Fruit fly (Drosophila melanogaster) whole organism: Measurements from ENCODE around the gene PolrMT.
A peak's percentile ranks its signal among the peaks of the same experiment; 100 is the strongest.

Source experiments
- CG8478 ChIP-seq: fragments of >200 bp; optimal IDR thresholded peaks from 2 replicates; lab custom pipeline; 2018; ENCODE audit warnings: inconsistent platforms
- Dll ChIP-seq: fragments of >200 bp; optimal IDR thresholded peaks from 2 replicates; lab custom pipeline; 2017
- EcR ChIP-seq, 2 experiments: fragments of >200 bp; optimal IDR thresholded peaks; 2 replicates each; lab custom pipeline; 2017; ENCODE audit warnings: missing biosample characterization in 2 of 2, missing genetic modification characterization in 2 of 2, missing genetic modification reagents in 2 of 2
- pan ChIP-seq: fragments of >200 bp; optimal IDR thresholded peaks from 2 replicates; lab custom pipeline; 2017
- psq ChIP-seq: fragments of >200 bp; optimal IDR thresholded peaks from 2 replicates; lab custom pipeline; 2017
- usp ChIP-seq: fragments of >200 bp; optimal IDR thresholded peaks from 2 replicates; lab custom pipeline; 2017; ENCODE audit warnings: missing biosample characterization, missing genetic modification characterization, mixed read lengths

The PolrMT gene

dm6 chr2L:1108029-1108688, at the start of gene PolrMT, which contains the start of gene CG14339:
Gene PolrMT, minus strand, starts transcription at chr2L:1108373.
Gene CG14339, plus strand, starts transcription at chr2L:1108540.
- TF ChIP-seq Dll (lab: Kevin White, UChicago) (peak; percentile 0), pan (lab: Kevin White, UChicago) (no peak), usp (GFP tag; lab: Kevin White, UChicago) (no peak), psq (lab: Kevin White, UChicago) (no peak), CG8478 (no peak)

DNA sequence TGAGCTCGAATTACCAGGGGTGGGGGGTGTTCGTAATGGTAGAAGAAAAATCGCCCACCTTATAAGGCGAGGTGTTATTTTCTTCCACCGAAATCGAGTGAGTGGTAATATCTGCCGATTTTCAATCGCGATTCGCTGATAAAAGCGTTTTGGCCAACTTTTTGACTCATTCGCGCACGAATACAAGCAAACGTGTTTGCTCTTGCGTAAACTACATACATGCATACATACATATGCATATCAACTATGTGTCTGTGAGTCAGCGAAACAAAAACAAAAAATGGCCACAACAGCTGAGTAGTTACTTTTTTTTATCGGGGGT, 49.1 kb upstream of the PolrMT start:
- TF ChIP-seq pan (lab: Kevin White, UChicago) (no peak), psq (lab: Kevin White, UChicago) (no peak), usp (GFP tag; lab: Kevin White, UChicago) (no peak), Dll (lab: Kevin White, UChicago) (no peak), EcR (GFP tag; optimal IDR thresholded peaks at IDR 0.05; lab: Kevin White, UChicago) (no peak), CG8478 (no peak)

dm6 chr2L:1156592-1157249, 48.5 kb upstream of the PolrMT start:
- TF ChIP-seq EcR (GFP tag; optimal IDR thresholded peaks at IDR 0.05; lab: Kevin White, UChicago), result no peak
- no peak for TF ChIP-seq CG8478
- TF ChIP-seq pan (lab: Kevin White, UChicago), result no peak
- TF ChIP-seq psq (lab: Kevin White, UChicago), result no peak
- no peak for TF ChIP-seq Dll (lab: Kevin White, UChicago)
- TF ChIP-seq usp (GFP tag; lab: Kevin White, UChicago), result no peak

dm6 chr2L:1152693-1153092, 44.5 kb upstream of the PolrMT start:
- TF ChIP-seq EcR (GFP tag; optimal IDR thresholded peaks at IDR 0.05; lab: Kevin White, UChicago) (no peak), CG8478 (no peak)

DNA sequence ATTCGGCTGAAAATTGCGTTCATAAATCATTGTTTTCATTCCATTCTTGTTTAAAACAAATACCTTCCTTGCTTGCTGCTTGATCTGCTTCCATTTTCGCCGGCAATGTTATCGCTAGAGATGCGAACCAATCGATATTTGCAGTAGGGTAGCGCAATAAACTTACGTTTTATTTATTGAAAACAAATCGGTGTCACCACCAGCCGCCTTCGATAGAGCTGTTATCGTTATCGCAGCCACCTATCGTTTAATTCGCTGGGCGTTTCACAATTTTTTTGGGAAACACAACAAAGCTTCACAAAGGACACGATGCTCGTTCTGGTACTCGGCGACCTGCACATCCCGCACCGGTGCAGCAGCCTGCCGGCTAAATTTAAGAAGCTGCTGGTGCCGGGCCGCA, 42.4 kb upstream of the PolrMT start, which contains the start of the genes Tfb4 and Vps29:
Gene Tfb4, minus strand, starts transcription at position 124 of the 400 bp plus-strand sequence.
Gene Vps29, plus strand, starts transcription at position 213 of the 400 bp plus-strand sequence.
- TF ChIP-seq Dll (lab: Kevin White, UChicago) (no peak), EcR (GFP tag; optimal IDR thresholded peaks at IDR 0.05; lab: Kevin White, UChicago) (no peak), pan (lab: Kevin White, UChicago) (no peak), psq (lab: Kevin White, UChicago) (no peak), CG8478 (no peak), usp (GFP tag; lab: Kevin White, UChicago) (no peak)

DNA sequence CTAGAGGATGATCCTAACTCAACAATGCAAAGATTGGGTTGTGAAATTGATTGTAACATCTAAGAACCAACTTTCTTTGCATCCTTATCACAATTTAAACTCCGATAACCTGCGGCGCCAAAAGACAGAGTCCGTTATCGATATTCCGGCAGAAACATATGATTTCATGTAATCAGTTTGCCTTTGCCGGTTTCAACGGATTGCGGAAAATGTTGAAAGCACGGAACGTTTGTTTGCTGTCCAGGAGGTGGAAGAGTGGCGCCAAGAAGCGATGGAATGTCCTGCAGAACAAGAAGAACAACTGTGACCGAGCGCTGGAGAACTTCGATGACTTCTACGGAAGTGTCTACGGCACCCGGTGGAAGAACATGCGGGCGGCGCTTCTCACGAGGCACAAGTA, 39.5 kb upstream of the PolrMT start:
- no peak for TF ChIP-seq Dll (lab: Kevin White, UChicago)
- no peak for TF ChIP-seq usp (GFP tag; lab: Kevin White, UChicago)
- no peak for TF ChIP-seq EcR (GFP tag; optimal IDR thresholded peaks at IDR 0.05; lab: Kevin White, UChicago)
- no peak for TF ChIP-seq CG8478
- TF ChIP-seq psq (lab: Kevin White, UChicago), result no peak
- TF ChIP-seq pan (lab: Kevin White, UChicago), result no peak

DNA sequence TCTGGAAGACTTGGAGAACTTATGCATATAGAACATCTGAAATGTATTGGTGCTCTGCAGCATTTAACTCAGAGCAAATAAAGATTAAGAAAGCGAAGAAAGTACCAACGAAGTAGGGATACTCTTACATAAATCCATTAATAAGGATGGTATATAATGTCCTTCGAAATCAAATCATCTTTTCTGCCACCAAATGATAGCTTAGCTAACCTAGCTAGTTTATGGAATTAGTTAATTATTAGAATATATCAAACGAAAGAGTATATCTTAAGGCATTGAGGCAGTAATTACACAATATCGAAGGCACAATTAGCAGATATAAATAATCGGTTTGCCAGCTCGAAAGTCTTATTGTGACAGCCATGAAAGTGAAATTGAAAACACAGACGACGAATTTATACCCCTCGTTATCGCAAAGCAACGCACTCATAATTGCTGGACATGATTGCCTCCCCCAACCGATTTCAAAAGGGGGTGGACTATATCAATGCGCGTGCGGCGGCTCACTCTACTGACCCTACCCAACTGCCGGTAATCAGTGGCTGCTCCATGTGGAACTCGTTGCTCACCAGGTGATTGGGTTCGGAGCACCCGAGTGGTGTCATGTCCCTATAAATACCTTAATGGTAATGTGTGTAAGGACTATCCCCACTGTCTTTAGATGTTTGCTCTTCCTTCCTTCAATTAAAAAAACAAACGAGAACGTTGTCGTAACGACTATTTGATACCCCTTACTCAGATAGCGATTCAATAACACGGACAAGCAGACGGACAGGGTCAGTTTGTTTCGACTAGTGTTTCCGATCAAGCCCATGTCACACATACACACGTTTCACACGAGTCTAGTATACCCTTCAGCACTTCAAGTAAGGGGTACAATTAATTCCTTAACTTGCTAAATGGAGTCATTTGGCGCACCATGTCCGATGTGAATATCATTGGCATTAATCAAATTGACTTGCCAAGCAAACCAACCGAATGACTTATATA, 36.5 kb upstream of the PolrMT start:
- TF ChIP-seq psq (lab: Kevin White, UChicago), result no peak
- TF ChIP-seq EcR (GFP tag; optimal IDR thresholded peaks at IDR 0.05; lab: Kevin White, UChicago), result no peak
- TF ChIP-seq Dll (lab: Kevin White, UChicago), result no peak
- no peak for TF ChIP-seq usp (GFP tag; lab: Kevin White, UChicago)
- TF ChIP-seq pan (lab: Kevin White, UChicago), result peak; percentile 75

dm6 chr2L:1143286-1143685, 35.1 kb upstream of the PolrMT start:
- TF ChIP-seq Dll (lab: Kevin White, UChicago) (no peak), EcR (GFP tag; optimal IDR thresholded peaks at IDR 0.05; lab: Kevin White, UChicago) (no peak)

- peak; percentile 18 for TF ChIP-seq Dll (lab: Kevin White, UChicago)
- no peak for TF ChIP-seq psq (lab: Kevin White, UChicago)
- TF ChIP-seq pan (lab: Kevin White, UChicago), result no peak
Observed at dm6 chr2L:1142730-1143281, 34.6 kb upstream of the PolrMT start, which contains the start of gene MFS3. Gene MFS3, plus strand, starts transcription at chr2L:1143201.

- no peak for TF ChIP-seq Dll (lab: Kevin White, UChicago)
- TF ChIP-seq pan (lab: Kevin White, UChicago), result no peak
- TF ChIP-seq CG8478, result no peak
Observed at dm6 chr2L:1136993-1137392, 28.8 kb upstream of the PolrMT start.

DNA sequence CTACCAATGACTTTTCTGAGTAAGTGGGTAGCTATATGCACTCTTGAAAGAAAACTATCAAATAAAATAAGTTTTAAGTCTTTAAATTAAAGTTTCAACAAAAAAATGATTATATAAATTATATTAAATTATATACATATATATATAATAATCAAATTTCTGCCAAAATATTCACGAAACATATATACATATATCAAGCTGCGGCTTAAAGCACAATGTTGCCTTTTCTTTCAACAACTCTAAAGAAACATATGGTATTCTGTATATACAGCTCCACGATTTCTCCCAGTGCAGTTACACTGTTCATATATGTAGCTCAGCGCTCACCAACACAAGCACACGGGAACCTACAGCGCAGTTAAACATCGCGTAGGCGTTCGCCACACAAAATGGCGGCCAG, 27.3 kb upstream of the PolrMT start:
- no peak for TF ChIP-seq psq (lab: Kevin White, UChicago)
- TF ChIP-seq usp (GFP tag; lab: Kevin White, UChicago), result no peak
- no peak for TF ChIP-seq pan (lab: Kevin White, UChicago)
- no peak for TF ChIP-seq EcR (GFP tag; optimal IDR thresholded peaks at IDR 0.05; lab: Kevin White, UChicago)
- TF ChIP-seq CG8478, result no peak
